Worm (Caenorhabditis elegans) whole organism, L1 larva: ENCODE results near the gene B0554.7.

Experiments used
- alr-1 ChIP-seq: fragments of 200-800 bp; sonication (Bioruptor generic); optimal IDR thresholded peaks from 2 replicates; lab custom pipeline; 2018; ENCODE audit warnings: borderline replicate concordance, mild to moderate bottlenecking, missing genetic modification characterization, missing compliant biosample characterization
- egl-27 ChIP-seq, 2 experiments: fragments of 150-350 bp in 1 of 2; sonication (generic microtip); optimal IDR thresholded peaks; 3 replicates each; lab custom pipeline; 2017 to 2018; ENCODE audit warnings: missing biosample characterization in 2 of 2, missing genetic modification characterization in 2 of 2, missing genetic modification reagents in 2 of 2
- ets-5 ChIP-seq: fragments of 200-800 bp; sonication (Bioruptor generic); IDR thresholded peaks from 2 replicates; pipeline ENCODE4 v1.3.6; 2022; ENCODE audit warnings: missing genetic modification characterization, missing compliant biosample characterization
- fos-1 ChIP-seq: fragments of 150-350 bp; optimal IDR thresholded peaks from 2 replicates; lab custom pipeline; 2014; ENCODE audit warnings: missing biosample characterization, missing genetic modification characterization
- lsy-2 ChIP-seq, 2 experiments: fragments of 150-350 bp; optimal IDR thresholded peaks; 2 replicates each; lab custom pipeline; 2014; ENCODE audit warnings: missing biosample characterization in 2 of 2, missing genetic modification characterization in 2 of 2
- mdl-1 ChIP-seq, 2 experiments: fragments of 150-350 bp; optimal IDR thresholded peaks; 2 replicates each; lab custom pipeline; 2014 to 2017; ENCODE audit warnings: missing biosample characterization in 2 of 2, missing genetic modification characterization in 2 of 2, inconsistent platforms in 1 of 2
- nhr-19 ChIP-seq: fragments of 200-800 bp; sonication (Bioruptor generic); conservative IDR thresholded peaks from 2 replicates; pipeline ENCODE4 v1.3.6; 2022; ENCODE audit warnings: missing genetic modification characterization, missing compliant biosample characterization
- nhr-28 ChIP-seq: fragments of 150-350 bp; optimal IDR thresholded peaks from 2 replicates; lab custom pipeline; 2014; ENCODE audit warnings: missing biosample characterization, missing genetic modification characterization
- nhr-76 ChIP-seq: sonication (generic microtip); optimal IDR thresholded peaks from 2 replicates; lab custom pipeline; 2017; ENCODE audit warnings: missing biosample characterization, missing genetic modification characterization
- vab-15 ChIP-seq: sonication (generic microtip); optimal IDR thresholded peaks from 2 replicates; lab custom pipeline; 2017; ENCODE audit warnings: missing genotype, mild to moderate bottlenecking, missing genetic modification characterization, missing compliant biosample characterization

DNA sequence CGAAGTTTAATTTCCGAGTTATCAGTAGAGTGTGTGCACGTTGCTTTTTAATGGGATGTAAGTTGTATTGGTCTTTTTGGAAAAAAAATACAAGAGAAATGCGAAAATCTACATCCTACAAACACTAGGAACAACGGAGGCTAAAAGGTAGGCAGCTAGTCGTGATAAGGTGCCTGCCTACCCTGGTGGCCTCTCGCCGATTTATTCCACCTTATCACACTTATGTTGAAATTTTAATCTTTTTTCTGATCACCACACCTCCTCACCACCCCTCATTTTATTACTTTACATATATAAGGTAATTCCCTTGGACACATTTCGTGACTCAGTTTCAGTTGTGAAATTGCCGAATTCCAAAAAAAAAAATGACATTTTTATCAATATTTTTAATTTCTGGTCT, 18.7 kb downstream of the B0554.7 start, which contains the start of gene dod-20:
- TF ChIP-seq nhr-28 (tag; lab: Kevin White, UChicago) (no peak), ets-5 (GFP tag; lab: Robert Waterston, UW) (no peak), mdl-1 (tag; optimal IDR thresholded peaks at IDR 0.05; lab: Kevin White, UChicago) (no peak), egl-27 (tag; optimal IDR thresholded peaks at IDR 0.05; lab: Kevin White, UChicago) (no peak), vab-15 (tag; lab: Kevin White, UChicago) (no peak), nhr-19 (GFP tag; lab: Robert Waterston, UW) (no peak), alr-1 (tag; lab: Kevin White, UChicago) (no peak), nhr-76 (tag; lab: Kevin White, UChicago) (no peak), lsy-2 (tag; optimal IDR thresholded peaks at IDR 0.05; lab: Kevin White, UChicago) (no peak), fos-1 (tag; lab: Kevin White, UChicago) (no peak)
